Worm (Caenorhabditis elegans): ENCODE measurements around the gene gpdh-2.

Gene gpdh-2

DNA sequence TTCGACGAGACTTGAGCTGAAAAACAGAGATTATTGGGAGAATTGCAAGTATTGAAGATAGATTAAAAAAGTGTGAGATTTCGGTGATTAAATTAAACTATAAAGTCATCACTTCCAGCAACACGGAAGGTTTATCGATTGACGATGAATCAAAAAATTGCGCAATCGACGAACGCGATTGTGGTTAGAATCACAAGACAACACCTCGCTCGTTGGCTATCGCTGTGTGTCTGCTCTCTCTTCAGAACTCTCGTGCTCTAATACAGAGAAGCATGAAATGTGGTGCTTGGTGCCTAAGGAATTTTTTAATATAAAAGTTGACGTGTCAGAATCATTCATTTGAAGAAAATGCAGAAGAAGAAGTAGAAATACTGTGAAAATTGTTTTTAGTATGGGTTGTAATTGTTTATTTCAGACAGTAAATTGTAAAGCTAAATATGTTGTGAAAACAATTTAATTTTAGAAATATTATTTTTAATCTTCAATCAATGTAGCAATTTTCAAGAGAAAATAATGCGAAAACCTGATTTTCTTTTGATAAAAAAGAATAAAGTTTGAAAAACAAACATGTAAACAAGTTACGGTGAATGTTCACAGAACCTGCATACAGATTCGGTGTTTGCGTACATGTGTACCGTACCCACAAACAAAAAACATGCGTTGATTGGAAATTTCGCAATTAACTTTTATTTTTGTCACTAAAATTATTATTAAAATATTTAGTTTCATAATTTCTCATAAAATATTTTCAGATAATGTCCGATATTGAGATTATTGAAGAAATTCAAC, 31.6 kb downstream of the gpdh-2 start, which contains the start of the genes ZK632.10 and ZK632.11 (continued):
- peak in 1 of 2 experiments; percentile 47 for TF ChIP-seq mdl-1 (tag; optimal IDR thresholded peaks at IDR 0.05)
- no peak for TF ChIP-seq nhr-90 (tag; optimal IDR thresholded peaks at IDR 0.05; ENCODE audit: poor library complexity)
- peak; percentile 47 for TF ChIP-seq lin-13 (GFP tag; optimal IDR thresholded peaks at IDR 0.05)
- no peak for TF ChIP-seq ztf-4 (tag; optimal IDR thresholded peaks at IDR 0.05)
- TF ChIP-seq mep-1 (tag; optimal IDR thresholded peaks at IDR 0.05) = peak; percentile 81
- no peak for TF ChIP-seq irx-1 (tag; optimal IDR thresholded peaks at IDR 0.05)
- peak; percentile 70 for TF ChIP-seq blmp-1 (tag; optimal IDR thresholded peaks at IDR 0.05)
- peak; percentile 47 to 48 for TF ChIP-seq efl-1 (optimal IDR thresholded peaks at IDR 0.05)
- TF ChIP-seq efl-1 (GFP tag; optimal IDR thresholded peaks at IDR 0.05 in 1 of 2) = peak in 1 of 2 experiments; percentile 59
- no peak for TF ChIP-seq ceh-90 (tag; optimal IDR thresholded peaks at IDR 0.05)
- peak; percentile 23; the same call in 1 of the 2 replicates for TF ChIP-seq nhr-19 (GFP tag; conservative IDR thresholded peaks at IDR 0.05)
- TF ChIP-seq dpl-1 (GFP tag; optimal IDR thresholded peaks at IDR 0.05) = peak; percentile 26 to 76 (median 44)
- TF ChIP-seq nhr-47 (tag; optimal IDR thresholded peaks at IDR 0.05) = peak; percentile 46
- TF ChIP-seq egl-27 (tag; optimal IDR thresholded peaks at IDR 0.05) = no peak
- TF ChIP-seq unc-130 (tag; optimal IDR thresholded peaks at IDR 0.05) = peak; percentile 42
- peak in 1 of 6 experiments; percentile 29 for TF ChIP-seq elt-3 (tag; optimal IDR thresholded peaks at IDR 0.05)
- TF ChIP-seq nhr-77 (tag; optimal IDR thresholded peaks at IDR 0.05) = peak; percentile 2
- TF ChIP-seq sup-37 (GFP tag; optimal IDR thresholded peaks at IDR 0.05) = no peak
- TF ChIP-seq C16A3.4 (tag; optimal IDR thresholded peaks at IDR 0.05) = peak; percentile 55
- no peak for TF ChIP-seq ces-1 (GFP tag; optimal IDR thresholded peaks at IDR 0.05)
- TF ChIP-seq hlh-17 (GFP tag; optimal IDR thresholded peaks at IDR 0.05; ENCODE audit: borderline replicate concordance) = no peak
- TF ChIP-seq isw-1 (GFP tag; IDR thresholded peaks at IDR 0.05) = peak; percentile 16; the same call in 1 of the 2 replicates
- TF ChIP-seq sox-4 (tag; optimal IDR thresholded peaks at IDR 0.05) = no peak
- peak; percentile 53 for TF ChIP-seq nhr-85 (tag)

DNA sequence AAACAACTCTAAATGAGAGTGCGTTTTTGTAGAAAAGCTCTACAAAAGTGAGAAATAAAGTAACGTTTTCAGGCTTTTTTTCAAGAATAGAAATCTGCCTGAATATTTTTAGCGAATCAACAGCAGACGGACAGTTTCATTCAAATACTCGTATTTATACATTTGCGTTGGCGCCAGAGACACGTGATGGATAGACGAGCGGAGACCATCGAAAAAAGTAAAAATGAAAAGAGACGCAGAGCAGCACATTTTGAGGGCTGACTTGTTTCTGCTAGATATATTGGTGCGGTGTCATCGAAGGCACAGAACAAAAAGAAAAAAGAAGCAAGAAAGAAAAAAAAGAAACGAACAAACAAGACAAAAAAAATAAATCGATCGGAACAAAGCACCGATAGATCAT, 33.0 kb downstream of the gpdh-2 start:
- no peak for TF ChIP-seq nhr-11 (tag; optimal IDR thresholded peaks at IDR 0.05)
- TF ChIP-seq lin-14 (GFP tag; optimal IDR thresholded peaks at IDR 0.05) = peak; percentile 82
- TF ChIP-seq irx-1 (tag; optimal IDR thresholded peaks at IDR 0.05) = peak; percentile 28
- TF ChIP-seq swsn-7 (tag; optimal IDR thresholded peaks at IDR 0.05) = peak; percentile 56
- peak; percentile 65 to 81 for TF ChIP-seq lsy-2 (tag; optimal IDR thresholded peaks at IDR 0.05)
- peak in 1 of 3 experiments; percentile 25 for TF ChIP-seq ceh-82 (tag; optimal IDR thresholded peaks at IDR 0.05)
- no peak for TF ChIP-seq sptf-1 (tag; optimal IDR thresholded peaks at IDR 0.05)
- TF ChIP-seq F16B12.6 (tag; optimal IDR thresholded peaks at IDR 0.05) = peak; percentile 60
- no peak for TF ChIP-seq unc-86 (tag; optimal IDR thresholded peaks at IDR 0.05)
- TF ChIP-seq elt-2 (tag; optimal IDR thresholded peaks at IDR 0.05) = peak; percentile 61
- TF ChIP-seq C34B4.2 (tag; optimal IDR thresholded peaks at IDR 0.05) = no peak
- TF ChIP-seq lin-15B (tag; optimal IDR thresholded peaks at IDR 0.05) = no peak
- TF ChIP-seq tbx-2 (tag; optimal IDR thresholded peaks at IDR 0.05) = peak; percentile 56
- peak; percentile 62 for TF ChIP-seq lin-13 (GFP tag; optimal IDR thresholded peaks at IDR 0.05)
- peak; percentile 41 for TF ChIP-seq fos-1 (tag; optimal IDR thresholded peaks at IDR 0.05)
- TF ChIP-seq aly-2 (tag; optimal IDR thresholded peaks at IDR 0.05) = peak; percentile 15
- peak; percentile 17 for TF ChIP-seq jun-1 (tag; optimal IDR thresholded peaks at IDR 0.05)
- TF ChIP-seq elt-3 (tag; optimal IDR thresholded peaks at IDR 0.05) = no peak
- TF ChIP-seq pqm-1 (tag; optimal IDR thresholded peaks at IDR 0.05) = no peak
- peak; percentile 53 for TF ChIP-seq rnt-1 (tag; optimal IDR thresholded peaks at IDR 0.05)
- TF ChIP-seq dpl-1 (GFP tag; optimal IDR thresholded peaks at IDR 0.05) = peak; percentile 9 to 40 (median 26)
- TF ChIP-seq nhr-19 (GFP tag; conservative IDR thresholded peaks at IDR 0.05) = peak; percentile 48
- peak; percentile 42 for TF ChIP-seq nhr-90 (tag; optimal IDR thresholded peaks at IDR 0.05; ENCODE audit: poor library complexity)
- peak; percentile 10 for TF ChIP-seq hpl-2 (GFP tag; optimal IDR thresholded peaks at IDR 0.05)
- TF ChIP-seq nhr-85 (tag) = peak; percentile 86
- TF ChIP-seq nhr-77 (tag; optimal IDR thresholded peaks at IDR 0.05) = peak; percentile 1
- peak; percentile 65 for TF ChIP-seq nhr-47 (tag; optimal IDR thresholded peaks at IDR 0.05)
- TF ChIP-seq hlh-17 (GFP tag; optimal IDR thresholded peaks at IDR 0.05; ENCODE audit: borderline replicate concordance) = no peak
- peak; percentile 84 for TF ChIP-seq nhr-71 (tag; optimal IDR thresholded peaks at IDR 0.05)
- peak; percentile 75 for TF ChIP-seq snu-23 (GFP tag; optimal IDR thresholded peaks at IDR 0.05)
- no peak for TF ChIP-seq ceh-8 (GFP tag; optimal IDR thresholded peaks at IDR 0.05)
- TF ChIP-seq unc-130 (tag; optimal IDR thresholded peaks at IDR 0.05) = peak; percentile 31
- TF ChIP-seq C04F5.9 (tag; optimal IDR thresholded peaks at IDR 0.05) = peak; percentile 12
- peak; percentile 71 for TF ChIP-seq nhr-20 (tag; optimal IDR thresholded peaks at IDR 0.05)
- peak; percentile 61 for TF ChIP-seq skn-1 (tag; optimal IDR thresholded peaks at IDR 0.05)
- TF ChIP-seq ztf-4 (tag; optimal IDR thresholded peaks at IDR 0.05) = peak; percentile 18
